Worm (Caenorhabditis elegans): ENCODE results near the gene irld-49.

DNA sequence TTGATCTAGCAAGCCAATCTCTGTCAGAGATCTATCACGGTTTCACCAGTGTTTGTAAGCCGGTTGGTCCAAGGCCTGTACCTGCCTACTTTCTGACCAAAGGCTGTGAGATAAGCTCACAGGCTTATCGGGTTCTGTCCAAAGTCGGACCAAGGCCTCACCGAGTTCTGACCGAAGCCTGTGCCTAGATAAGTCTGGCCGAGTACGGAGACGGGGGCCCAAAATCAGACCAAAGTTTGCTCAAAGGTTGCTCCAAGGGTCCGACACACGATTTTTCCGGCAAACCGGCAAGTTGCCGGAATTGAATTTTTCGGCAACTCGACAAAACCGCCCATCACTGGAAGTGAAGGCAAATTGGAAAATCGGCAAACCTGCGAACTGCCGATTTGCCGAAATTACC, 12.4 kb upstream of the irld-49 start:
- TF ChIP-seq tbx-7 (tag; optimal IDR thresholded peaks at IDR 0.05): no peak
- no peak for TF ChIP-seq ama-1 (optimal IDR thresholded peaks at IDR 0.05)
